Worm (Caenorhabditis elegans) whole organism, late embryonic: ENCODE measurements around the gene hot-7.

Source experiments
- ahr-1 ChIP-seq: sonication (generic microtip); optimal IDR thresholded peaks from 2 replicates; lab custom pipeline; 2016; ENCODE audit warnings: missing genetic modification characterization, missing compliant biosample characterization
- madf-2 ChIP-seq: sonication (generic microtip); optimal IDR thresholded peaks from 2 replicates; lab custom pipeline; 2017; ENCODE audit warnings: missing genetic modification characterization, missing compliant biosample characterization

DNA sequence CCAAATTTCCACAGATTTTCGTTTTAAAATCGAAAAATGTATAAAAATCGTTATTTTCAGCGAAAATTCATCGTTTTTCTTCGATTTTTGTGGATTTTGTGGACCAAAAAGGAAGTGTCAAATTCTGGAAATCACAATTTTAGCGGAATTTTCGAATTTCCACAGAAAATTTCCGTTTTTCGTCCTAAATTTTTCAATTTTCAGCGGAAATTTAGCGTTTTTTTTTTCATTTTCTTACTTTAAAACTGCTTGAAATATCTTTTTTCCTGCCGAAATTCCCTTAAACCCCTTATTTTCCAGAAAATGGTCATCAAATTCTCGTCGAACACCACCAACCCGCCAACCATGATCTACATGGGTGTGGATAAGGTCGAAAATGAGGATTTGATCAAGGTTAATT is 40.8 kb downstream of the hot-7 start, which contains the start of gene Y54G11A.2:
- TF ChIP-seq madf-2 (tag; lab: Kevin White, UChicago) (no peak), ahr-1 (no peak)
